Fruit fly (Drosophila melanogaster): Measurements from ENCODE around the gene mRpL39.

DNA sequence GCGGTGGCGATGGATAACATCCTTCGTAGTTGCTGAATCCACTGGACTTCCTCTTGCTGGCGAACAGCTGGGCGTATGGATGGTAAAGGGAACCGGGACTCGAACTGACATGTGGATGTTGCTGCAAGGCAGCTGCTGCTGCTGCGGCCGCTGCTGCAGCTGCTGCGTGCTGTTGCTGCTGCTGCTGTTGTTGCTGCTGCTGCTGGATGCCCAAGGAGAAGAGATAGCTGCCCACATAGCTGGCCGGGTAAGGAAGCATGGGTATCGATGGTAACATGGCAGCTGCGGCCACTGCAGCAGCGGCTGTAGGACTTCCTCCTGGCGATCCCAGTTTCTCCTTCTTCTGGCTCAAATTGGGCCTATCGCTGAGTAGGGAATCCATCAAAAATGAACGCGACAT, 44.0 kb upstream of the mRpL39 start:
- no peak for TF ChIP-seq Myc (optimal IDR thresholded peaks at IDR 0.05)
- no peak for TF ChIP-seq OdsH (GFP tag; optimal IDR thresholded peaks at IDR 0.05)
- no peak for TF ChIP-seq woc (GFP tag; optimal IDR thresholded peaks at IDR 0.05)

Measured in whole organism, wandering third instar larva.